Fruit fly (Drosophila melanogaster): ENCODE data around the gene Dmtn.

Gene Dmtn

DNA sequence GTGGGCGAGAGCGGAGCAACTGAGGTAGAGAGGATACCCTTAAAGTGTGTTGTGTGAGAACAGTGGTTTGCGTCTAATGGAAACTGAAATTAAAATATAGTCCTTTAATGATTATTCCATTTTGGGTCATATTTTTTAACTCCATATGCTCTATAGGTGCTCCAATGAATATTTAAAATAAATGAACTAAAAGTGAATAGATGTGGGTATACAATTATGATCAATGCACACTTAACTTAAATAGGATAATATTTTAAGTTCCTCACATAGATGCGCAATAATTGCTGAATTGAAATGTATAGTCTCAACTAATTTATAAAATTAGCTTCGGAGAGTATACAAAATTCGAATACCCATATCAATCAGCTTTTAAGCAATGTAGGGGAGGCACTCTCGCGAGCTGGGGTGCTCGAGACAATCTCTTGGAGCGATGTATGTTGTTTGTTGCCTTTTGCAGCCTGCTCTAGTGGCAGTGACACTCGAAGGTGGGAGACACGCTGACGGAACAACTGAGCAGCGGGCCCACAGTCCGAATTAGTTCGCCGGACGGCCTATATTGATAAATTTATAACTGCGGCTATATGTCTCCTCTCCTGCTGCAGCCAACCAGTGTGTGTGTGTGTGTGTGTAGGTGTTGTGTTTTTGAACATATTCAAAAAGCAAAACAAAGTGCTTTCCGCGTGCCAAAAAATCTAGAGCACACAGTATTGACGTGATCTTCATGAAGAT, 51.9 kb downstream of the Dmtn start (continued):
- no peak for TF ChIP-seq fd85E (GFP tag; optimal IDR thresholded peaks at IDR 0.05)
- peak; percentile 82; the same call in 1 of the 2 replicates for TF ChIP-seq CG15336 (GFP tag; IDR thresholded peaks at IDR 0.05)
- peak; percentile 88 for TF ChIP-seq OdsH (GFP tag; optimal IDR thresholded peaks at IDR 0.05)
- TF ChIP-seq acj6 (GFP tag; optimal IDR thresholded peaks at IDR 0.05), result peak; percentile 83
- no peak for TF ChIP-seq CG10669 (GFP tag; optimal IDR thresholded peaks at IDR 0.05)
- TF ChIP-seq dac (GFP tag; optimal IDR thresholded peaks at IDR 0.05), result peak; percentile 57
- TF ChIP-seq achi (GFP tag; optimal IDR thresholded peaks at IDR 0.05), result peak; percentile 85
- peak; percentile 97 for TF ChIP-seq Eip78C (GFP tag)
- peak in 1 of 2 experiments; percentile 89 for TF ChIP-seq salr (GFP tag; optimal IDR thresholded peaks at IDR 0.05)
- peak; percentile 75 for TF ChIP-seq Ets96B (tag; optimal IDR thresholded peaks at IDR 0.05)
- peak; percentile 79 for TF ChIP-seq CG4318 (GFP tag; optimal IDR thresholded peaks at IDR 0.05)
- TF ChIP-seq topi (GFP tag; optimal IDR thresholded peaks at IDR 0.05), result peak; percentile 88

DNA sequence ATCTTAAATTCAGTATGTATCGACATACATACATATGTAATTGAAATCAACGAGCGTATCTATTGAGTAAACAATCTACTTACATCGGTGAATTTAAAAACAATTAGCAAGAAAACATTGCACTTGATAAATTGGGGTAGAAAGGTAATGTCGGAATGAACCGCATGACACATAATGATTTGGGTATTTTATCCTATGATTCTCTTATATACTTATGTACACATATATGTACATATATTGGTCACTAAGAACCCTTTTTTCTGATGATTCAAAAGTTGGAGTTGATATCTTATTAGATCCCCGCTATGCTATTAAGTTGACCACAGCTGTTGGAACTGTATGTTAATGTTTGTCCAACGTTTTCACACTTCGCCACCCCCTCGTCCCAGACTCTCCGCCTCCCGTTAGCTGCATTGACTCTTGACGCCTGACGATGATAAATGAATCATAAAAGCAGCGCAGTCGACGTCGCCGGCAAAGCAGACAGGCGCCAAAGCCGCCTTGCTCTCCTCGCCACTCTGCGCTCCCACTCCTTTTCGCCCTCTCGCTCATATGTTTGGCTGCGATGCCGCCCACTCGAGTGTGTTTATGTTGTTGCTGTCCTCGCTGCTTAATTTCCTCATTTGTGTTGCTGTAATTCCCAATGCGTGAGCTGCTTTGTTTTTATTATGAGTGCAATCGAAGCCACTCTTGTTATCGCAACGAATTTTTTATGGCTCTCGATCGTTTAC, 52.6 kb downstream of the Dmtn start:
- TF ChIP-seq Hr39 (GFP tag; optimal IDR thresholded peaks at IDR 0.05) (peak; percentile 26), topi (GFP tag; optimal IDR thresholded peaks at IDR 0.05) (peak; percentile 48), Gug (GFP tag; IDR thresholded peaks at IDR 0.05) (peak; percentile 44; the same call in 1 of the 2 replicates), CG8119 (GFP tag; IDR thresholded peaks at IDR 0.05) (peak; percentile 56; the same call in 1 of the 3 replicates), CG6854 (GFP tag; optimal IDR thresholded peaks at IDR 0.05) (no peak), CG11762 (GFP tag; optimal IDR thresholded peaks at IDR 0.05; ENCODE audit: insufficient read depth) (peak; percentile 20), Hr4 (GFP tag; optimal IDR thresholded peaks at IDR 0.05) (peak; percentile 63), Blimp-1 (GFP tag; optimal IDR thresholded peaks at IDR 0.05) (no peak), Met (GFP tag; optimal IDR thresholded peaks at IDR 0.05) (peak; percentile 10), ss (GFP tag; optimal IDR thresholded peaks at IDR 0.05) (peak in 1 of 2 experiments; percentile 5), CG11902 (GFP tag; optimal IDR thresholded peaks at IDR 0.05) (no peak), acj6 (GFP tag; optimal IDR thresholded peaks at IDR 0.05) (peak; percentile 56), CG9139 (GFP tag; optimal IDR thresholded peaks at IDR 0.05) (no peak), CG8319 (GFP tag; optimal IDR thresholded peaks at IDR 0.05) (no peak), salr (GFP tag; optimal IDR thresholded peaks at IDR 0.05) (peak in 1 of 2 experiments; percentile 49), CG6808 (GFP tag; optimal IDR thresholded peaks at IDR 0.05) (peak; percentile 8), CG4318 (GFP tag; optimal IDR thresholded peaks at IDR 0.05) (peak; percentile 47), Eip75B (GFP tag; optimal IDR thresholded peaks at IDR 0.05) (peak; percentile 48), CG11294 (GFP tag; IDR thresholded peaks at IDR 0.05) (no peak), Sox14 (GFP tag; optimal IDR thresholded peaks at IDR 0.05) (peak; percentile 3), pdm3 (GFP tag; optimal IDR thresholded peaks at IDR 0.05) (peak; percentile 64), Ets96B (tag; optimal IDR thresholded peaks at IDR 0.05) (peak; percentile 39), dac (GFP tag; optimal IDR thresholded peaks at IDR 0.05) (no peak), fkh (GFP tag; optimal IDR thresholded peaks at IDR 0.05) (peak; percentile 69), esn (GFP tag; optimal IDR thresholded peaks at IDR 0.05) (peak; percentile 42), CG10669 (GFP tag; optimal IDR thresholded peaks at IDR 0.05) (peak; percentile 31), Smox (GFP tag; optimal IDR thresholded peaks at IDR 0.05) (peak; percentile 22), fd59A (GFP tag; optimal IDR thresholded peaks at IDR 0.05) (peak; percentile 54), dsx (GFP tag; optimal IDR thresholded peaks at IDR 0.05; ENCODE audit: poor library complexity, severe bottlenecking) (no peak), CG16779 (tag; optimal IDR thresholded peaks at IDR 0.05) (no peak), CG32006 (GFP tag; optimal IDR thresholded peaks at IDR 0.05) (peak; percentile 80), cyc (GFP tag; optimal IDR thresholded peaks at IDR 0.05) (no peak), Eip93F (GFP tag; optimal IDR thresholded peaks at IDR 0.05) (no peak), CG8632 (GFP tag; optimal IDR thresholded peaks at IDR 0.05) (no peak), CG31627 (GFP tag; optimal IDR thresholded peaks at IDR 0.05) (peak; percentile 27), CG10631 (GFP tag; optimal IDR thresholded peaks at IDR 0.05) (peak; percentile 35), CG15336 (GFP tag; IDR thresholded peaks at IDR 0.05) (peak; percentile 47; the same call in 1 of the 2 replicates), CG3032 (tag; optimal IDR thresholded peaks at IDR 0.05) (peak; percentile 11), spab (GFP tag; optimal IDR thresholded peaks at IDR 0.05) (peak; percentile 37), CG6276 (GFP tag; optimal IDR thresholded peaks at IDR 0.05) (peak; percentile 64), svp (GFP tag) (no peak), OdsH (GFP tag; optimal IDR thresholded peaks at IDR 0.05) (peak; percentile 57)

Data from whole organism, prepupa.